Fruit fly (Drosophila melanogaster) whole organism, embryonic: ENCODE results near the gene CG7304.

ENCODE experiments used
- Ada2b ChIP-seq: fragments of 200-800 bp; sonication (Bioruptor generic); IDR thresholded peaks from 2 replicates; pipeline ENCODE4 v1.3.6; 2022; ENCODE audit warnings: missing biosample characterization, missing genetic modification characterization
- Antp ChIP-seq: fragments of 200-800 bp; sonication (Bioruptor generic); optimal IDR thresholded peaks from 3 replicates; lab custom pipeline; 2016; ENCODE audit warnings: missing biosample characterization, missing genetic modification characterization
- Atf-2 ChIP-seq: fragments of 200-800 bp; sonication (Bioruptor generic); optimal IDR thresholded peaks from 2 replicates; lab custom pipeline; 2016; ENCODE audit warnings: missing biosample characterization, missing genetic modification characterization
- Awh ChIP-seq: fragments of 200-800 bp; sonication (Bioruptor generic); IDR thresholded peaks from 2 replicates; pipeline ENCODE4, ENCODE4 v1.3.6; 2022; ENCODE audit warnings: missing biosample characterization, missing genetic modification characterization
- B-H2 ChIP-seq: fragments of 200-800 bp; sonication (Bioruptor generic); optimal IDR thresholded peaks from 2 replicates; lab custom pipeline; 2018; ENCODE audit warnings: missing biosample characterization, mild to moderate bottlenecking, missing genetic modification characterization
- Blimp-1 ChIP-seq: fragments of 200-800 bp; sonication (Bioruptor generic); optimal IDR thresholded peaks from 3 replicates; lab custom pipeline; 2018; ENCODE audit warnings: missing biosample characterization, missing genetic modification characterization, mild to moderate bottlenecking, moderate library complexity, missing genetic modification reagents
- CG10209 ChIP-seq: fragments of 200-800 bp; sonication (Bioruptor generic); optimal IDR thresholded peaks from 3 replicates; lab custom pipeline; 2017; ENCODE audit warnings: missing biosample characterization, mild to moderate bottlenecking, missing genetic modification characterization, missing genetic modification reagents
- CG11456 ChIP-seq: fragments of 200-800 bp; sonication (Bioruptor generic); IDR thresholded peaks from 3 replicates; pipeline ENCODE4 v1.3.6; 2022; ENCODE audit warnings: missing biosample characterization, missing genetic modification characterization
- CG12769 ChIP-seq: fragments of 200-800 bp; sonication (Bioruptor generic); optimal IDR thresholded peaks from 2 replicates; lab custom pipeline; 2019; ENCODE audit warnings: missing biosample characterization, mild to moderate bottlenecking, missing genetic modification characterization, moderate library complexity
- CG13775 ChIP-seq: fragments of 200-800 bp; sonication (Bioruptor generic); optimal IDR thresholded peaks from 3 replicates; lab custom pipeline; 2017; ENCODE audit warnings: missing biosample characterization, mild to moderate bottlenecking, missing genetic modification characterization
- CG14667 ChIP-seq: fragments of 200-800 bp; sonication (Bioruptor generic); IDR thresholded peaks from 2 replicates; pipeline ENCODE4 v1.3.6; 2022; ENCODE audit warnings: missing biosample characterization, missing genetic modification characterization
- CG16813 ChIP-seq: fragments of 200-800 bp; sonication (Bioruptor generic); IDR thresholded peaks from 3 replicates; pipeline ENCODE4 v1.3.6; 2022; ENCODE audit warnings: missing biosample characterization, missing genetic modification characterization; ENCODE audit not compliant: partially characterized antibody
- CG16863 ChIP-seq: fragments of 200-800 bp; sonication (Bioruptor generic); optimal IDR thresholded peaks from 3 replicates; lab custom pipeline; 2016; ENCODE audit warnings: missing biosample characterization, missing genetic modification characterization
- CG4328 ChIP-seq: fragments of 200-800 bp; sonication (Bioruptor generic); optimal IDR thresholded peaks from 3 replicates; lab custom pipeline; 2017; ENCODE audit warnings: missing biosample characterization, missing genetic modification reagents, missing genetic modification characterization
- CG4360 ChIP-seq: fragments of 200-800 bp; sonication (Bioruptor generic); IDR thresholded peaks from 2 replicates; pipeline ENCODE4 v1.3.6; 2022; ENCODE audit warnings: missing biosample characterization, missing genetic modification characterization
- CG4854 ChIP-seq: fragments of 200-800 bp; sonication (Bioruptor generic); optimal IDR thresholded peaks from 2 replicates; lab custom pipeline; 2016; ENCODE audit warnings: missing biosample characterization, missing genetic modification characterization, inconsistent platforms
- CG6654 ChIP-seq: fragments of 200-800 bp; sonication (Bioruptor generic); optimal IDR thresholded peaks from 2 replicates; lab custom pipeline; 2017; ENCODE audit warnings: missing biosample characterization, mild to moderate bottlenecking, missing genetic modification characterization
- CG7745 ChIP-seq: fragments of 200-800 bp; sonication (Bioruptor generic); optimal IDR thresholded peaks from 2 replicates; lab custom pipeline; 2018; ENCODE audit warnings: missing biosample characterization, mild to moderate bottlenecking, missing genetic modification characterization, moderate library complexity
- CG7839 ChIP-seq: fragments of 200-800 bp; sonication (Bioruptor generic); optimal IDR thresholded peaks from 3 replicates; lab custom pipeline; 2018; ENCODE audit warnings: missing biosample characterization, mild to moderate bottlenecking, missing genetic modification characterization, moderate library complexity
- D ChIP-seq, 2 experiments: fragments of 200-800 bp in 1 of 2; fragments of >200 bp in 1 of 2; sonication (Bioruptor generic) in 1 of 2; optimal IDR thresholded peaks; 2 replicates in 1 of 2; 3 replicates in 1 of 2; lab custom pipeline; 2017; ENCODE audit warnings: mild to moderate bottlenecking in 1 of 2, missing biosample characterization in 1 of 2, missing genetic modification characterization in 1 of 2, missing genetic modification reagents in 1 of 2
- D19A ChIP-seq: fragments of 200-800 bp; optimal IDR thresholded peaks from 3 replicates; lab custom pipeline; 2019; ENCODE audit warnings: missing biosample characterization, mild to moderate bottlenecking, missing genetic modification characterization, moderate library complexity
- Doc3 ChIP-seq: fragments of 200-800 bp; sonication (Bioruptor generic); IDR thresholded peaks from 3 replicates; pipeline ENCODE4 v1.3.6; 2022; ENCODE audit warnings: missing biosample characterization, missing genetic modification characterization; ENCODE audit not compliant: partially characterized antibody
- Hr3 ChIP-seq: fragments of 200-800 bp; sonication (Bioruptor generic); optimal IDR thresholded peaks from 3 replicates; lab custom pipeline; 2016; ENCODE audit warnings: missing biosample characterization, missing genetic modification characterization
- Hr39 ChIP-seq: fragments of >200 bp; optimal IDR thresholded peaks from 2 replicates; lab custom pipeline; 2017
- Kr ChIP-seq: fragments of 200-800 bp; sonication (Bioruptor generic); optimal IDR thresholded peaks from 2 replicates; lab custom pipeline; 2017; ENCODE audit warnings: missing biosample characterization, mild to moderate bottlenecking, missing genetic modification characterization
- Mes4 ChIP-seq: fragments of 200-800 bp; sonication (Bioruptor generic); optimal IDR thresholded peaks from 2 replicates; lab custom pipeline; 2016; ENCODE audit warnings: missing biosample characterization, missing genetic modification characterization
- NC2β ChIP-seq: fragments of 200-800 bp; sonication (Bioruptor generic); optimal IDR thresholded peaks from 2 replicates; lab custom pipeline; 2016; ENCODE audit warnings: missing biosample characterization, missing genetic modification characterization
- Ssrp ChIP-seq: fragments of 200-800 bp; sonication (Bioruptor generic); optimal IDR thresholded peaks from 2 replicates; lab custom pipeline; 2018; ENCODE audit warnings: missing biosample characterization, mild to moderate bottlenecking, missing genetic modification characterization, moderate library complexity
- Taf1 ChIP-seq: fragments of 200-800 bp; sonication (Bioruptor generic); IDR thresholded peaks from 2 replicates; pipeline ENCODE4 v1.3.6; 2022; ENCODE audit warnings: missing biosample characterization, missing genetic modification characterization
- abd-A ChIP-seq: fragments of 200-800 bp; sonication (Bioruptor generic); optimal IDR thresholded peaks from 3 replicates; lab custom pipeline; 2019; ENCODE audit warnings: missing biosample characterization, mild to moderate bottlenecking, missing genetic modification characterization, moderate library complexity
- amos ChIP-seq: fragments of 200-800 bp; sonication (Bioruptor generic); IDR thresholded peaks from 2 replicates; pipeline ENCODE4 v1.3.6; 2022; ENCODE audit warnings: missing biosample characterization, missing genetic modification characterization; ENCODE audit not compliant: partially characterized antibody
- cad ChIP-seq: fragments of >200 bp; optimal IDR thresholded peaks from 2 replicates; lab custom pipeline; 2017; ENCODE audit warnings: missing biosample characterization, missing genetic modification characterization
- chinmo ChIP-seq: fragments of 200-800 bp; sonication (Bioruptor generic); IDR thresholded peaks from 4 replicates; pipeline ENCODE4 v1.3.6; 2022; ENCODE audit warnings: missing biosample characterization, missing genetic modification characterization; ENCODE audit not compliant: partially characterized antibody
- crol ChIP-seq: fragments of 200-800 bp; sonication (Bioruptor generic); IDR thresholded peaks from 2 replicates; pipeline ENCODE4 v1.3.6; 2022; ENCODE audit warnings: missing biosample characterization, missing genetic modification characterization
- gsb ChIP-seq: fragments of 200-800 bp; sonication (Bioruptor generic); IDR thresholded peaks from 2 replicates; pipeline ENCODE4 v1.3.6; 2022; ENCODE audit warnings: missing biosample characterization, missing genetic modification characterization
- h ChIP-seq: fragments of >200 bp; optimal IDR thresholded peaks from 2 replicates; lab custom pipeline; 2017
- ham ChIP-seq: fragments of 200-800 bp; sonication (Bioruptor generic); IDR thresholded peaks from 2 replicates; pipeline ENCODE4 v1.3.6; 2022; ENCODE audit warnings: missing biosample characterization, missing genetic modification characterization
- insv ChIP-seq, 2 experiments: fragments of 200-800 bp; sonication (Bioruptor generic); optimal IDR thresholded peaks; 3 replicates each; lab custom pipeline; 2016 to 2018; ENCODE audit warnings: missing biosample characterization in 2 of 2, missing genetic modification characterization in 2 of 2
- kni ChIP-seq: fragments of 200-800 bp; sonication (Bioruptor generic); optimal IDR thresholded peaks from 3 replicates; lab custom pipeline; 2017; ENCODE audit warnings: mild to moderate bottlenecking, missing biosample characterization, missing genetic modification reagents, missing genetic modification characterization
- oc ChIP-seq: fragments of 200-800 bp; sonication (Bioruptor generic); optimal IDR thresholded peaks from 2 replicates; lab custom pipeline; 2018; ENCODE audit warnings: missing biosample characterization, mild to moderate bottlenecking, missing genetic modification characterization, moderate library complexity
- psq ChIP-seq: fragments of 200-800 bp; sonication (Bioruptor generic); optimal IDR thresholded peaks from 2 replicates; lab custom pipeline; 2017; ENCODE audit warnings: missing biosample characterization, missing genetic modification characterization
- pzg ChIP-seq: fragments of 200-800 bp; sonication (Bioruptor generic); optimal IDR thresholded peaks from 3 replicates; lab custom pipeline; 2018; ENCODE audit warnings: missing biosample characterization, mild to moderate bottlenecking, missing genetic modification characterization, moderate library complexity
- ttk ChIP-seq: fragments of 200-800 bp; sonication (Bioruptor generic); IDR thresholded peaks from 2 replicates; pipeline ENCODE4 v2.1.2; 2022; ENCODE audit warnings: missing biosample characterization, missing genetic modification characterization
- tup ChIP-seq: fragments of 200-800 bp; sonication (Bioruptor generic); optimal IDR thresholded peaks from 2 replicates; lab custom pipeline; 2016; ENCODE audit warnings: missing biosample characterization, mild to moderate bottlenecking, missing genetic modification characterization, moderate library complexity
- twi ChIP-seq: fragments of 200-800 bp; optimal IDR thresholded peaks from 2 replicates; lab custom pipeline; 2019; ENCODE audit warnings: missing biosample characterization, mild to moderate bottlenecking, missing genetic modification characterization, moderate library complexity
- vnd ChIP-seq: fragments of 200-800 bp; sonication (Bioruptor generic); IDR thresholded peaks from 3 replicates; pipeline ENCODE4 v1.3.6; 2022; ENCODE audit warnings: missing biosample characterization, missing genetic modification characterization; ENCODE audit not compliant: partially characterized antibody
- vvl ChIP-seq: fragments of 200-800 bp; sonication (Bioruptor generic); IDR thresholded peaks from 2 replicates; pipeline ENCODE4 v1.3.6; 2022; ENCODE audit warnings: missing biosample characterization, missing genetic modification characterization
- z ChIP-seq: fragments of 200-800 bp; sonication (Bioruptor generic); IDR thresholded peaks from 3 replicates; pipeline ENCODE4 v1.3.6; 2022; ENCODE audit warnings: missing biosample characterization, missing genetic modification characterization
- zen ChIP-seq: fragments of 200-800 bp; sonication (Bioruptor generic); optimal IDR thresholded peaks from 3 replicates; lab custom pipeline; 2018; ENCODE audit warnings: missing biosample characterization, mild to moderate bottlenecking, missing genetic modification characterization, moderate library complexity

Gene CG7304

DNA sequence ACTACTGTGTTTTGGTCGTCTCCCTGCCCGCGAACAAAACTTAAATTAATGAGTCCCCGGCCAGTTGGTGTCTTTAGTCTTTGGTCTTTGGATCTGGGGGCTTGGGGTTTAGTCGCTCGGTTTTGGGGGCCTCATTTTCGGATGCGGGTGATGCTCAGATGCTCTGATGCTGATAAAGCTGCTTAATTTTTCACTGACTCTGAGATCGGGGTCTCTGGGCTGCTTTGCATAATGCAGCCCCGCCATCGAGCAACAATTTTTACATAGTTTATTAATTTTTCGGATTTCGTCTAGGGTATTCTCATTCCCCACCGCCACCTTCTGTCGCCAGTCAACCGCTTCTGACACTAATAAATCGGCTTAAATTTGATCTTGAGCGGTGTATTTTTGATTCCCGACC, 22.7 kb downstream of the CG7304 start:
- TF ChIP-seq gsb (GFP tag; lab: Robert Waterston, UW), result no peak
- no peak for TF ChIP-seq CG4328 (GFP tag; lab: Kevin White, UChicago)
- TF ChIP-seq crol (GFP tag; lab: Robert Waterston, UW), result peak; percentile 28; the same call in 1 of the 2 replicates
- TF ChIP-seq vvl (GFP tag; lab: Robert Waterston, UW), result peak; percentile 66
- peak; percentile 60; the same call in 1 of the 2 replicates for TF ChIP-seq Awh
- TF ChIP-seq oc (tag; lab: Kevin White, UChicago), result peak; percentile 94
- TF ChIP-seq abd-A (tag; lab: Kevin White, UChicago), result peak; percentile 19
- TF ChIP-seq Atf-2 (GFP tag; lab: Kevin White, UChicago), result no peak
- no peak for TF ChIP-seq Hr39 (lab: Kevin White, UChicago)
- TF ChIP-seq Ada2b (GFP tag; lab: Robert Waterston, UW), result no peak
- TF ChIP-seq Kr, result no peak
- 0 out of 4 replicates have a peak, but pooled peaks have one; percentile 51 for TF ChIP-seq chinmo (GFP tag; lab: Robert Waterston, UW)
- TF ChIP-seq CG12769 (tag; lab: Kevin White, UChicago), result peak; percentile 1
- TF ChIP-seq CG10209 (GFP tag; lab: Kevin White, UChicago), result no peak
- TF ChIP-seq B-H2 (GFP tag; lab: Kevin White, UChicago), result no peak
- no peak for TF ChIP-seq NC2β
- peak; percentile 86 for TF ChIP-seq CG7745 (tag; lab: Kevin White, UChicago)
- TF ChIP-seq Doc3 (GFP tag; lab: Robert Waterston, UW), result no peak
- TF ChIP-seq z, result no peak
- no peak for TF ChIP-seq CG4854
- TF ChIP-seq Hr3 (GFP tag; lab: Kevin White, UChicago), result no peak
- no peak for TF ChIP-seq CG14667 (GFP tag; lab: Robert Waterston, UW)
- TF ChIP-seq D (optimal IDR thresholded peaks at IDR 0.05; lab: Kevin White, UChicago), result no peak
- no peak for TF ChIP-seq D (GFP tag; optimal IDR thresholded peaks at IDR 0.05; lab: Kevin White, UChicago)
- TF ChIP-seq CG11456 (GFP tag; lab: Robert Waterston, UW), result no peak
- peak; percentile 18 for TF ChIP-seq kni (GFP tag; lab: Kevin White, UChicago)
- TF ChIP-seq CG16813 (GFP tag; lab: Robert Waterston, UW), result no peak

DNA sequence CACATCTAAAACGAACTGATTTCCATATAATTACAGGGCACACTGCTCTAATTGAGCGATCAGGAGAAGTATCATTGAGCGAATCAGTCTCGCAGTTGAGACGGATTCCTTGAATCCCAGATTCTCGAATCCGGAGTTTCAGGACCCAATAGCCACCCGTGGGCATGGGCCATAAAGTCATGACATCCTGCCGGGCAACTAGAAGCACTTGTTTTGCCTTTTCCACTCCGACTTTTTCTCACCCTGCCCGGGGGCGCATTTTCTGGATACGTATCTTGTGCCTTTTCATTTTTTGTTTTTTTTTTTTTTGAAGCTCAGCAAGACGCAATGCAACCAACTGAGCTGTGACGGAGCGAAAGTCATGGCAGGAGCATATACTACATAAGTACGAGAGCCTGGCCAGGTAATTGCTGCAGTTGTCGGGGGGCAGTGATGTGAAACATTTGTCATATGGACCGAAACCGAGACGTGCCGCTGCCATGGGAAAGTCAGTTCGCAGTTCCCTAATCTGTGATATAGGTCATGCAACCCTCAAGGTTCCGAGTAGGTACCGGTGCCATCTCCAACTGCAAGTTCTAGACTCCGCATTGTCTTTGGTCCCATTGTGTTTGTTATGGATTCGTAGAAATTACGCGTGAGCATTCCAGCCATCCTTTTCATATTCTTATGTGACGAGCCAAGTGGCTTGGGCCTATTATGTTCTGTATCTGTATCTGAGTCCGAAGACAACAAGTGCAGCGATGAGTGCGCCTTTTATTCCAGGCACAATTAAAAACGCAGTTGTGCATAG, 24.0 kb downstream of the CG7304 start:
- TF ChIP-seq psq (GFP tag; lab: Kevin White, UChicago), result no peak
- no peak for TF ChIP-seq vnd (GFP tag; lab: Robert Waterston, UW)
- no peak for TF ChIP-seq CG13775 (GFP tag; lab: Kevin White, UChicago)
- peak; percentile 93 for TF ChIP-seq D (optimal IDR thresholded peaks at IDR 0.05; lab: Kevin White, UChicago)
- TF ChIP-seq D (GFP tag; optimal IDR thresholded peaks at IDR 0.05; lab: Kevin White, UChicago), result no peak
- TF ChIP-seq Mes4 (GFP tag; lab: Kevin White, UChicago), result no peak
- TF ChIP-seq insv (GFP tag; optimal IDR thresholded peaks at IDR 0.05; lab: Kevin White, UChicago), result peak in 1 of 2 experiments; percentile 14
- no peak for TF ChIP-seq CG6654
- no peak for TF ChIP-seq ham (GFP tag; lab: Robert Waterston, UW)
- peak; percentile 1 for TF ChIP-seq D19A (tag; lab: Kevin White, UChicago)
- no peak for TF ChIP-seq h
- peak; percentile 90 for TF ChIP-seq cad (GFP tag; lab: Kevin White, UChicago)
- no peak for TF ChIP-seq Ssrp (tag; lab: Kevin White, UChicago)
- TF ChIP-seq CG4360 (GFP tag; lab: Robert Waterston, UW), result no peak
- TF ChIP-seq ttk, result no peak
- TF ChIP-seq Blimp-1, result no peak
- peak; percentile 88 for TF ChIP-seq zen (tag; lab: Kevin White, UChicago)
- no peak for TF ChIP-seq amos (GFP tag; lab: Robert Waterston, UW)
- no peak for TF ChIP-seq Taf1 (GFP tag; lab: Robert Waterston, UW)
- TF ChIP-seq Antp (GFP tag; lab: Kevin White, UChicago), result no peak
- no peak for TF ChIP-seq tup (GFP tag; lab: Kevin White, UChicago)
- TF ChIP-seq NC2β, result no peak
- peak; percentile 80 for TF ChIP-seq twi (tag; lab: Kevin White, UChicago)
- TF ChIP-seq pzg, result no peak
- no peak for TF ChIP-seq CG16863 (GFP tag; lab: Kevin White, UChicago)
- no peak for TF ChIP-seq CG7839 (tag; lab: Kevin White, UChicago)
